ENCODE assay signal across 4 worm cellular contexts in the genomic region with DNA sequence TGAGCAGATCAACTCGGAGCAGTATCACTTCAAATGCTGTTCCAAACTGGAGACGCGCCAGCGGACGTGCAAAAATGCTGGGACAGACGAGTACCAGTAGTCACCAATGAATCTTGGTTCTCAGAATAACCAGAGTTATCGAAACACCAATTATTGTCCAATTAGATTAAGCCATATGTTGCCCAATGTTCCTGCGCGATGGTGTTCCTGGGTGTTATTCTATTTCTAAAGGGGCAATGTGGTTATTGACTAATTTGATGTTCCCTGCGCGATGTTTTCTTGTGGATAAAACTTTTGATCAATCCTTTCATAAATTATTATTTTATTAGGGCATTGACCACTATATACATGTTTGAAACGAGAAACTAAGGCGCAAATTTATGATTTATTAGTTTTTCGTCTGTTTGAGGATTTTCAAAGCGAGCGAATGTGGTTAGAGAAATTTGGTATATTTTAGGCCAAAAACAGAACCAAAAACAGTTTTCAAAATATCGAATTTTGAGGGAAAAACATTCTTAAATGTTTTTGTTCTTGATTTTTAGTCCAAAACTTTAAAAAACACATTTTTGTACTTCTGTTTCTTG.
TF ChIP-seq lines count a peak whose summit lies in the region.

No protein-coding gene starts in this region.

TF ChIP-seq in whole organism, L2 larva, 48 proteins besides CTCF, POLR2A, EP300 and RAD21 (continues in another document):
- TF ChIP-seq lsy-2 (tag; optimal IDR thresholded peaks at IDR 0.05; lab: Kevin White, UChicago) (peak; percentile 95 to 96), lin-11 (tag; optimal IDR thresholded peaks at IDR 0.05; lab: Kevin White, UChicago) (peak; percentile 38), nhr-11 (tag; optimal IDR thresholded peaks at IDR 0.05; lab: Kevin White, UChicago) (peak; percentile 66), ztf-4 (tag; optimal IDR thresholded peaks at IDR 0.05; lab: Kevin White, UChicago) (peak; percentile 93), nhr-12 (tag; optimal IDR thresholded peaks at IDR 0.05; lab: Kevin White, UChicago) (peak; percentile 78), elt-1 (tag; optimal IDR thresholded peaks at IDR 0.05; lab: Kevin White, UChicago) (peak; percentile 13), mdl-1 (tag; optimal IDR thresholded peaks at IDR 0.05; lab: Kevin White, UChicago) (peak; percentile 82 to 95), alr-1 (tag; optimal IDR thresholded peaks at IDR 0.05; lab: Kevin White, UChicago) (no peak), sma-9 (GFP tag; optimal IDR thresholded peaks at IDR 0.05; lab: Kevin White, UChicago) (peak; percentile 99), sma-9 (tag; optimal IDR thresholded peaks at IDR 0.05; lab: Kevin White, UChicago) (no peak), fos-1 (tag; optimal IDR thresholded peaks at IDR 0.05; lab: Kevin White, UChicago) (peak; percentile 98), peb-1 (tag; optimal IDR thresholded peaks at IDR 0.05; lab: Kevin White, UChicago) (no peak), Y55F3AM.14 (GFP tag; optimal IDR thresholded peaks at IDR 0.05; lab: Kevin White, UChicago) (peak; percentile 95), unc-39 (tag; optimal IDR thresholded peaks at IDR 0.05; lab: Kevin White, UChicago) (peak; percentile 62), nhr-21 (tag; optimal IDR thresholded peaks at IDR 0.05; lab: Kevin White, UChicago) (peak; percentile 99), crh-2 (tag; optimal IDR thresholded peaks at IDR 0.05; lab: Kevin White, UChicago) (peak; percentile 99), unc-55 (GFP tag; optimal IDR thresholded peaks at IDR 0.05; lab: Kevin White, UChicago) (peak; percentile 100), nhr-23 (tag; optimal IDR thresholded peaks at IDR 0.05; lab: Kevin White, UChicago) (no peak), ztf-1 (GFP tag; conservative IDR thresholded peaks at IDR 0.05; lab: Robert Waterston, UW) (0 out of 2 replicates have a peak, but pooled peaks have one; percentile 56), skn-1 (tag; optimal IDR thresholded peaks at IDR 0.05; lab: Kevin White, UChicago) (peak; percentile 96), lin-39 (tag; optimal IDR thresholded peaks at IDR 0.05; lab: Kevin White, UChicago) (peak; percentile 98)

TF ChIP-seq in whole organism, L4 larva, 104 proteins besides CTCF, POLR2A, EP300 and RAD21 (continues in another document):
- peak; percentile 99 for TF ChIP-seq mep-1 (tag; optimal IDR thresholded peaks at IDR 0.05; lab: Kevin White, UChicago)
- TF ChIP-seq dpl-1 (GFP tag; optimal IDR thresholded peaks at IDR 0.05; lab: Kevin White, UChicago): peak; percentile 73
- peak; percentile 87 for TF ChIP-seq mxl-2 (GFP tag; conservative IDR thresholded peaks at IDR 0.05; lab: Robert Waterston, UW)
- TF ChIP-seq snpc-4 (tag; optimal IDR thresholded peaks at IDR 0.05; lab: Kevin White, UChicago): peak; percentile 64
- TF ChIP-seq zip-2 (tag; optimal IDR thresholded peaks at IDR 0.05; lab: Kevin White, UChicago): peak; percentile 96
- TF ChIP-seq dve-1 (tag; optimal IDR thresholded peaks at IDR 0.05; lab: Kevin White, UChicago; ENCODE audit: insufficient read depth): peak; percentile 99
- peak; percentile 93 for TF ChIP-seq mxl-3 (GFP tag; optimal IDR thresholded peaks at IDR 0.05; lab: Kevin White, UChicago)
- peak; percentile 84 for TF ChIP-seq ceh-32 (tag; optimal IDR thresholded peaks at IDR 0.05; lab: Kevin White, UChicago; ENCODE audit: poor library complexity)
- TF ChIP-seq ceh-62 (tag; optimal IDR thresholded peaks at IDR 0.05; lab: Kevin White, UChicago): no peak
- peak; percentile 94 for TF ChIP-seq T20F7.1 (GFP tag; optimal IDR thresholded peaks at IDR 0.05; lab: Kevin White, UChicago)
- peak; percentile 95 for TF ChIP-seq lin-29 (GFP tag; IDR thresholded peaks at IDR 0.05; lab: Robert Waterston, UW)
- TF ChIP-seq dmd-9 (GFP tag; IDR thresholded peaks at IDR 0.05; lab: Robert Waterston, UW): peak; percentile 82; the same call in 1 of the 2 replicates
- peak; percentile 98 for TF ChIP-seq fos-1 (tag; optimal IDR thresholded peaks at IDR 0.05; lab: Kevin White, UChicago)
- peak; percentile 98 for TF ChIP-seq mes-2 (tag; optimal IDR thresholded peaks at IDR 0.05; lab: Kevin White, UChicago; ENCODE audit: poor library complexity, severe bottlenecking)
- TF ChIP-seq arid-1 (GFP tag; conservative IDR thresholded peaks at IDR 0.05; lab: Robert Waterston, UW): peak; percentile 80
- no peak for TF ChIP-seq ama-1 (optimal IDR thresholded peaks at IDR 0.05; lab: Kevin White, UChicago)
- TF ChIP-seq ztf-7 (tag; optimal IDR thresholded peaks at IDR 0.05; lab: Kevin White, UChicago): peak; percentile 96
- TF ChIP-seq nhr-28 (tag; optimal IDR thresholded peaks at IDR 0.05; lab: Kevin White, UChicago): peak; percentile 91
- peak; percentile 65 to 100 for TF ChIP-seq unc-62 (GFP tag; optimal IDR thresholded peaks at IDR 0.05 in 1 of 2; lab: Kevin White, UChicago)
- peak; percentile 73 for TF ChIP-seq unc-62 (tag; optimal IDR thresholded peaks at IDR 0.05; lab: Kevin White, UChicago)
- TF ChIP-seq mdl-1 (tag; optimal IDR thresholded peaks at IDR 0.05; lab: Kevin White, UChicago): peak; percentile 90 to 93

TF ChIP-seq in whole organism, late embryonic, 69 proteins besides CTCF, POLR2A, EP300 and RAD21 (continues in another document):
- TF ChIP-seq eyg-1 (tag; optimal IDR thresholded peaks at IDR 0.05; lab: Kevin White, UChicago) (no peak), elt-4 (tag; optimal IDR thresholded peaks at IDR 0.05; lab: Kevin White, UChicago) (no peak), lin-11 (tag; optimal IDR thresholded peaks at IDR 0.05; lab: Kevin White, UChicago) (no peak), che-1 (tag; optimal IDR thresholded peaks at IDR 0.05; lab: Kevin White, UChicago) (no peak), pros-1 (tag; optimal IDR thresholded peaks at IDR 0.05; lab: Kevin White, UChicago) (peak; percentile 71), ceh-31 (tag; optimal IDR thresholded peaks at IDR 0.05; lab: Kevin White, UChicago) (peak; percentile 93), ceh-14 (tag; optimal IDR thresholded peaks at IDR 0.05; lab: Kevin White, UChicago) (peak; percentile 84), sox-2 (GFP tag; IDR thresholded peaks at IDR 0.05; lab: Robert Waterston, UW) (peak; percentile 75), ceh-22 (tag; optimal IDR thresholded peaks at IDR 0.05; lab: Kevin White, UChicago) (peak; percentile 80), ceh-19 (GFP tag; optimal IDR thresholded peaks at IDR 0.05; lab: Kevin White, UChicago) (peak; percentile 0), ztf-16 (tag; optimal IDR thresholded peaks at IDR 0.05; lab: Kevin White, UChicago) (peak; percentile 47), F13H6.1 (tag; optimal IDR thresholded peaks at IDR 0.05; lab: Kevin White, UChicago) (peak; percentile 18), ttx-3 (tag; optimal IDR thresholded peaks at IDR 0.05; lab: Kevin White, UChicago) (peak; percentile 29), ets-4 (tag; optimal IDR thresholded peaks at IDR 0.05; lab: Kevin White, UChicago) (peak; percentile 50), hlh-15 (tag; optimal IDR thresholded peaks at IDR 0.05; lab: Kevin White, UChicago) (no peak), nfya-1 (tag; optimal IDR thresholded peaks at IDR 0.05; lab: Kevin White, UChicago) (peak; percentile 95), hlh-13 (GFP tag; optimal IDR thresholded peaks at IDR 0.05; lab: Kevin White, UChicago) (peak; percentile 42), hlh-30 (tag; optimal IDR thresholded peaks at IDR 0.05; lab: Kevin White, UChicago; ENCODE audit: insufficient read depth) (peak; percentile 67), pag-3 (tag; optimal IDR thresholded peaks at IDR 0.05; lab: Kevin White, UChicago; ENCODE audit: borderline replicate concordance) (no peak), ceh-48 (tag; optimal IDR thresholded peaks at IDR 0.05; lab: Kevin White, UChicago) (peak; percentile 93), ama-1 (optimal IDR thresholded peaks at IDR 0.05; lab: Kevin White, UChicago) (no peak), tbx-7 (tag; optimal IDR thresholded peaks at IDR 0.05; lab: Kevin White, UChicago) (peak; percentile 28), unc-42 (tag; optimal IDR thresholded peaks at IDR 0.05; lab: Kevin White, UChicago) (peak; percentile 99)

TF ChIP-seq in whole organism, mixed stage, embryonic, 35 proteins besides CTCF, POLR2A, EP300 and RAD21 (continues in another document):
- TF ChIP-seq nhr-2 (tag; optimal IDR thresholded peaks at IDR 0.05; lab: Kevin White, UChicago) (peak; percentile 28), hlh-1 (tag; optimal IDR thresholded peaks at IDR 0.05; lab: Kevin White, UChicago) (peak; percentile 93), M03D4.4 (tag; optimal IDR thresholded peaks at IDR 0.05; lab: Kevin White, UChicago) (peak; percentile 60), bed-3 (GFP tag; optimal IDR thresholded peaks at IDR 0.05; lab: Kevin White, UChicago) (no peak), nhr-28 (tag; optimal IDR thresholded peaks at IDR 0.05; lab: Kevin White, UChicago) (peak; percentile 83), zip-8 (tag; optimal IDR thresholded peaks at IDR 0.05; lab: Kevin White, UChicago) (no peak), nhr-237 (tag; optimal IDR thresholded peaks at IDR 0.05; lab: Kevin White, UChicago) (peak; percentile 99), lin-13 (tag; optimal IDR thresholded peaks at IDR 0.05; lab: Kevin White, UChicago) (peak; percentile 73), flh-1 (GFP tag; optimal IDR thresholded peaks at IDR 0.05; lab: Kevin White, UChicago) (no peak), lsy-2 (tag; optimal IDR thresholded peaks at IDR 0.05; lab: Kevin White, UChicago) (peak; percentile 89), elt-1 (tag; optimal IDR thresholded peaks at IDR 0.05; lab: Kevin White, UChicago; ENCODE audit: borderline replicate concordance, insufficient read depth) (peak; percentile 45), unc-120 (tag; optimal IDR thresholded peaks at IDR 0.05; lab: Kevin White, UChicago; ENCODE audit: poor library complexity, severe bottlenecking) (peak; percentile 59), nhr-76 (tag; optimal IDR thresholded peaks at IDR 0.05; lab: Kevin White, UChicago) (peak; percentile 40), mep-1 (tag; optimal IDR thresholded peaks at IDR 0.05; lab: Kevin White, UChicago) (peak; percentile 87), cnd-1 (tag; optimal IDR thresholded peaks at IDR 0.05; lab: Kevin White, UChicago) (peak; percentile 74), tbx-8 (GFP tag; optimal IDR thresholded peaks at IDR 0.05; lab: Kevin White, UChicago) (peak; percentile 10), unc-39 (tag; optimal IDR thresholded peaks at IDR 0.05; lab: Kevin White, UChicago) (peak; percentile 69), ceh-43 (GFP tag; optimal IDR thresholded peaks at IDR 0.05; lab: Kevin White, UChicago) (peak; percentile 63), unc-62 (GFP tag; optimal IDR thresholded peaks at IDR 0.05; lab: Kevin White, UChicago) (peak; percentile 90), snpc-4 (tag; optimal IDR thresholded peaks at IDR 0.05; lab: Kevin White, UChicago) (no peak), ces-1 (GFP tag; optimal IDR thresholded peaks at IDR 0.05; lab: Kevin White, UChicago) (peak; percentile 100), sem-2 (GFP tag; optimal IDR thresholded peaks at IDR 0.05; lab: Kevin White, UChicago) (no peak), mab-5 (tag; optimal IDR thresholded peaks at IDR 0.05; lab: Kevin White, UChicago) (peak; percentile 94), sptf-1 (tag; optimal IDR thresholded peaks at IDR 0.05; lab: Kevin White, UChicago) (peak; percentile 81), nhr-12 (tag; optimal IDR thresholded peaks at IDR 0.05; lab: Kevin White, UChicago) (peak; percentile 91), pha-4 (tag; optimal IDR thresholded peaks at IDR 0.05; lab: Kevin White, UChicago) (peak; percentile 99)
